Worm (Caenorhabditis elegans) whole organism, midembryonic: ENCODE results near the gene spl-3.

Experiments
- T22C8.4 ChIP-seq: fragments of 200-800 bp; sonication (Bioruptor generic); IDR thresholded peaks from 2 replicates; pipeline ENCODE4 v1.3.6; 2022; ENCODE audit warnings: missing genetic modification characterization, missing compliant biosample characterization
- cog-1 ChIP-seq: sonication (generic microtip); optimal IDR thresholded peaks from 2 replicates; lab custom pipeline; 2016; ENCODE audit warnings: missing genetic modification characterization, missing compliant biosample characterization
- flt-1 ChIP-seq: fragments of 200-800 bp; sonication (Bioruptor generic); IDR thresholded peaks from 2 replicates; pipeline ENCODE4 v1.3.6; 2022; ENCODE audit warnings: missing genetic modification characterization, missing compliant biosample characterization
- klf-2 ChIP-seq: fragments of 200-800 bp; sonication (Bioruptor generic); conservative IDR thresholded peaks from 2 replicates; pipeline ENCODE4 v1.3.6; 2022; ENCODE audit warnings: missing genetic modification reagents, missing genetic modification characterization, missing compliant biosample characterization
- med-1 ChIP-seq: sonication (generic microtip); optimal IDR thresholded peaks from 2 replicates; lab custom pipeline; 2017; ENCODE audit warnings: missing genetic modification characterization, mild to moderate bottlenecking, missing compliant biosample characterization, antibody characterized with exemption, missing genetic modification reagents; ENCODE audit not compliant: insufficient read depth
- ref-1 ChIP-seq: fragments of 200-800 bp; sonication (Bioruptor generic); conservative IDR thresholded peaks from 2 replicates; pipeline ENCODE4 v1.3.6; 2022; ENCODE audit warnings: missing genetic modification reagents, missing genetic modification characterization, missing compliant biosample characterization
- tab-1 ChIP-seq: fragments of 200-800 bp; sonication (Bioruptor generic); IDR thresholded peaks from 2 replicates; pipeline ENCODE4 v1.3.6; 2022; ENCODE audit warnings: missing genetic modification characterization, missing compliant biosample characterization
- ztf-23 ChIP-seq: fragments of 200-800 bp; sonication (Bioruptor generic); IDR thresholded peaks from 2 replicates; pipeline ENCODE4 v1.3.6; 2022; ENCODE audit warnings: missing genetic modification reagents, missing genetic modification characterization, missing compliant biosample characterization
- ztf-29 ChIP-seq: fragments of 200-800 bp; sonication (Bioruptor generic); IDR thresholded peaks from 2 replicates; pipeline ENCODE4 v1.3.6; 2022; ENCODE audit warnings: missing genetic modification reagents, missing genetic modification characterization, missing compliant biosample characterization

The spl-3 gene

DNA sequence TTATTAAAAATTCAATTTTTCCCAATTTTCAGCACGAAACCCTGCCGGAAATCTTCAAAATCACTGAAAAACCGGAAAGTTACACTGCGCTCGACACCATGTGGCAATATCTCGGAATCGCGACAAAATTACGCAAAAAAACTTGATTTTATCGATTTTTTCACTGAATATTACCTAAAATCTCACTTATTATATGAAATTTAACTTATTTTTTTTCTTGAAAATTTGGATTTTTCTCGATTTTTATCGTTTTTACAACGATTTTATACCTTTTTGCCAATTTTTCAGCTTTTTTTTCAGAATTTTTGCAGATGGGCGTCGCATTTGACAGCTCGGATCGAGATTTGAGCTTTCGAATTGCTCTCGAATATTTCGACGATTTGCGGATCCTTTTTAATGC, at the start of gene spl-3:
spl-3 (plus strand) TSS at position 301 of the 400 bp plus-strand sequence.
- TF ChIP-seq cog-1 (tag; lab: Kevin White, UChicago) (no peak), med-1 (GFP tag; lab: Kevin White, UChicago) (no peak), ztf-29 (no peak), T22C8.4 (GFP tag; lab: Robert Waterston, UW) (no peak), ztf-23 (GFP tag; lab: Robert Waterston, UW) (no peak), klf-2 (GFP tag; lab: Robert Waterston, UW) (no peak), tab-1 (GFP tag; lab: Robert Waterston, UW) (no peak), ref-1 (GFP tag; lab: Robert Waterston, UW) (no peak), flt-1 (GFP tag; lab: Robert Waterston, UW) (no peak)

DNA sequence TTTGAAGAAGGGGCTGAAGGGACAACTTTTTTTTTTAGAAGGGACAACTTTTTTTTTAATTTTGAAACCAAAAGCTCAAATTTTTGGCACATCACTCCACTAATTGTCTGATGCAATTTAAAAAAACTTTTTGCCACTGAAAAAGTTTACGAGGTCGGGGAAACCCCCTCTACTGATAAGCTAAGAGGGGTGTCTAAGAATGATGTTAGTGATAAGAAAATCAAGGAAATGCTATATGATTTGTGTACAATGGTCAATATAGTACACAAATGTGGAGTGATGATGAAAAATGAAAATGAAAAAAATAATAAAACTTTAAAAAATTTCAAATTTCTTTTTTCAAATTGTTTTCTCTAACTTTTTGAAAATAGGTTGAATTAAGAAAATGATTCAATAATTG, 45.3 kb upstream of the spl-3 start:
- no peak for TF ChIP-seq ref-1 (GFP tag; lab: Robert Waterston, UW)
- TF ChIP-seq klf-2 (GFP tag; lab: Robert Waterston, UW) = no peak
- TF ChIP-seq ztf-29 = no peak
- TF ChIP-seq cog-1 (tag; lab: Kevin White, UChicago) = no peak
- TF ChIP-seq ztf-23 (GFP tag; lab: Robert Waterston, UW) = no peak
- TF ChIP-seq tab-1 (GFP tag; lab: Robert Waterston, UW) = no peak

DNA sequence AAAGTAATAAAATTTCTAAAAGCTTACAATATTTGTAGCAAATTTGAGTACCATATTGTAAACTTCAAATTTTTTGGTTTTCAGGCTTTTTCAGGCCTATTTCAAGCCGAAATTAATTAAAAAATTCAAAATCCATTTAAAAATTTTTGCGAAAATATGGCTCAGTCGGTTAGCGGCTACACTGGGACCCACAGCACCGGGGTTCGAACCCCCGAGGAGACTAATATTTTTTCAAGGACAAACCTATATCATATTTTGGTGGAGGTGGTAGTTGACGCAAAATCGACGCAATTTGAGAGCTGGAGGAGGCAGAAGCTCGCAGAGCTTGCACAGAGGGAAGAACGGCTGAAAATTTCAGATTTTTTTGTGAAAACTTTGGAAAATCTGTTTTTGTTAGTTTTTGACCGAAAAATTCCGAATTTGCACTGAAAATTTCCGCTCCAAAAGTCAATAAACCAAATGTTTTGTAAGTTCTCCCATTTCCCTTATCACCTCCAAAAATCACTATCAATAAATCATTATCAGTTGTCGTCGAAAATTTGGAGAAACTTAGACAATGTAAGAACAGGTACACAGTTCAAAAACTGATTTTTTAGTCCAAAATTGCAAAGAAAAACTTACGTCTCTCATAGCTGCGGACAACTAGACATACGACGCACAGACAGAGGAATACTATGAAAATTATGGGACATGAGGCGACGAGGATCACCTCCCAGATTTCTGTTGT, 44.3 kb upstream of the spl-3 start:
- no peak for TF ChIP-seq klf-2 (GFP tag; lab: Robert Waterston, UW)
- no peak for TF ChIP-seq ztf-29
- TF ChIP-seq med-1 (GFP tag; lab: Kevin White, UChicago) = no peak
- no peak for TF ChIP-seq cog-1 (tag; lab: Kevin White, UChicago)
- TF ChIP-seq ztf-23 (GFP tag; lab: Robert Waterston, UW) = no peak
- TF ChIP-seq ref-1 (GFP tag; lab: Robert Waterston, UW) = no peak

DNA sequence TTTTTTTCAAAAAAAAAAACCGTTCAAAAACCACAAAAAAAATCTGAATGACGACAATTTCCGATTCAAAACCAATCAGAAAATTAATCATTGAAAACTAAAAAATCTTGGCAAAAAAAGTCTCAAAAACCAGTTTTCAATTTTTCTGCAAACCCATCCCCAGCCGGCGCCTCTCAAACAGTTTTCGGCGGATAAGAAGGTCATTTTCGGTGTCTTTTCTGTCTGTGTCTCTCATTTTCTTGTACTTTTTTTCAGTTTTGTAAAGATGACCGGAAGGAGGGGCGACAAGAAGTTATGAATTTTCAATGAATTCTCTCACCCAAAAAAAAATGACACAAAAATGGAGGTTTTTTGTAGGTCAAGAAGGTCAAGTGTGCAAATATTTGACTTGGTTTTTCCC, 37.7 kb upstream of the spl-3 start:
- no peak for TF ChIP-seq med-1 (GFP tag; lab: Kevin White, UChicago)
- no peak for TF ChIP-seq klf-2 (GFP tag; lab: Robert Waterston, UW)
- TF ChIP-seq ztf-23 (GFP tag; lab: Robert Waterston, UW) = no peak
- TF ChIP-seq ztf-29 = no peak
- TF ChIP-seq T22C8.4 (GFP tag; lab: Robert Waterston, UW) = no peak
- no peak for TF ChIP-seq ref-1 (GFP tag; lab: Robert Waterston, UW)
- no peak for TF ChIP-seq tab-1 (GFP tag; lab: Robert Waterston, UW)
- no peak for TF ChIP-seq cog-1 (tag; lab: Kevin White, UChicago)
- no peak for TF ChIP-seq flt-1 (GFP tag; lab: Robert Waterston, UW)

DNA sequence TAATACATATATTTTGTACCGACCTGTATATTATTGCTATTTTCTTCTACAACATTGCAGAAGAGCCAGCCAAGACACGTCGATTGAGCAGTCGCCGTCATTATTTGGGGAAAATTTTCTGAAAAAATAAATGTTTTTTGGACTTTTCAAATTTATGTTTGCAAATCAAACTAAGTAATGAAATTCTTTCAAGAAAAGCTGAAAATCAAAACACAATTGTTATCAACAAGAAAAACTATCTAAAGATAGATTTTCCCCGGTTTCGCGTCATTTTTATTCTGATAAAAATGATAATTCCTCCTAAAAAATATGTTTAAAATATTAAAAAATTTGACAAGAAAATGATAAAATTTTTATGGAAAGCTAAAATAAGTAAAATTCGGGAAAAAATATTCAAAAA, 34.9 kb upstream of the spl-3 start, which contains the start of gene C50A2.3:
C50A2.3 (minus strand) TSS at position 101 of the 400 bp plus-strand sequence.
- TF ChIP-seq T22C8.4 (GFP tag; lab: Robert Waterston, UW) (no peak), tab-1 (GFP tag; lab: Robert Waterston, UW) (no peak), ztf-29 (no peak), med-1 (GFP tag; lab: Kevin White, UChicago) (no peak), ref-1 (GFP tag; lab: Robert Waterston, UW) (no peak), cog-1 (tag; lab: Kevin White, UChicago) (no peak), ztf-23 (GFP tag; lab: Robert Waterston, UW) (no peak), flt-1 (GFP tag; lab: Robert Waterston, UW) (no peak), klf-2 (GFP tag; lab: Robert Waterston, UW) (no peak)

DNA sequence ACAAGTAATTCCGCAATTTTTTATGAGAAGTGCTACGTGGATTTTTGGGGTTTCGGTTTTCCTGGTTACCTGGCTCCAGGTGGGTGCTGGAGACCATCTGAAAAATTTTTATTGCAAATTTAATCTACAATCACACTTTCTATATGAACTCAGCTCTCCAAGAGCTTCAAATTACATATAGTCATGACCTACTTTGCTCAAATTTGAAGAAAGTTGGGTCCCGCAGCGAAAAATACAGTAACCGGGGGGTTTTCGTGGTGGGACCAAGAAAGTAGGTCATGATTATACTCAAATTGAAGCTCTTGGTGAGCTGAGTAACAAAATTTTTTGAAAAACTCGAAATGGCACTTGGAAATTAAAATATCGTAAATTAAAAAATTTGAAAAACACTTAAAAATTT, 32.5 kb upstream of the spl-3 start, which contains the start of gene ets-8:
ets-8 (minus strand) TSS at position 101 of the 400 bp plus-strand sequence.
- no peak for TF ChIP-seq med-1 (GFP tag; lab: Kevin White, UChicago)
- no peak for TF ChIP-seq T22C8.4 (GFP tag; lab: Robert Waterston, UW)
- TF ChIP-seq tab-1 (GFP tag; lab: Robert Waterston, UW) = no peak
- no peak for TF ChIP-seq klf-2 (GFP tag; lab: Robert Waterston, UW)
- TF ChIP-seq ref-1 (GFP tag; lab: Robert Waterston, UW) = no peak
- no peak for TF ChIP-seq ztf-23 (GFP tag; lab: Robert Waterston, UW)
- no peak for TF ChIP-seq cog-1 (tag; lab: Kevin White, UChicago)
- no peak for TF ChIP-seq flt-1 (GFP tag; lab: Robert Waterston, UW)
- no peak for TF ChIP-seq ztf-29

DNA sequence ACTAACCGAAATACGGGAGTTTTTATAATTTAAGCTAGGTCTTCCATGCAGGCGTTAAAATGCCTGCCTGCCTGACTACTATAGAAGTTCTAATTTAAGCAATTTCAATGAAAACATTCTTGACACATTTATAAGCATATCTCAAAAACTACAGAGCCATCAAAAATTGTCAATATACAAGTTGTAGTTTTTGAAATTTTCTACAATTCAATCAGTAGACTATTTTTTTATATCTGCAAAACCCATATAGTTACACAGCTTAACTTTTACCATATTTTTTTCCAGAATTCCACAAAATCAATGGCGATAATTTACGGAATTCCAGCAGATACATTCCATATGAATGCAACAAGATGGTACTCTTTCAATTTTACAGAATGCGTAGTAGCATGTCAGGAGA, 29.7 kb upstream of the spl-3 start, which contains the start of gene C50A2.7:
C50A2.7 (plus strand) TSS at position 301 of the 400 bp plus-strand sequence.
- no peak for TF ChIP-seq klf-2 (GFP tag; lab: Robert Waterston, UW)
- TF ChIP-seq ztf-23 (GFP tag; lab: Robert Waterston, UW) = no peak
- no peak for TF ChIP-seq ref-1 (GFP tag; lab: Robert Waterston, UW)
- TF ChIP-seq cog-1 (tag; lab: Kevin White, UChicago) = no peak
- TF ChIP-seq tab-1 (GFP tag; lab: Robert Waterston, UW) = no peak

DNA sequence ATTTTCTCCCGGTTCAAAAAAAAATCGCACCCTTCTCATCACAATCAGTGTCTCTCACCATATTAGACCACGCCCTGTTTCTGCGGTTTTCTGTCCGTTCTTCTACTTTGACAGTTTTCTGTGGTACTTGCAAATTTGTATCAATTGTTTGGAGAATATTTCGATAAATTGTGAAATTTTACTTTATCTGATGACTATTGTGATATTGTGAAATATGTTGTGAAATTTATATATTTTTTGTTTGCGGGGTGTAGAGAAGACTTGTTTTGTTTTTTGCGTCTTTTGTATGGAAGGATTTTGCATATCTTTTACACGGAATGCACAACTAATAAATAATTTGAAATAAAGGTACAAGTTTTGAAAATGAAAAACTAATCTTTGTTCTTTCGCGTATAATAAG, 25.5 kb upstream of the spl-3 start:
- TF ChIP-seq klf-2 (GFP tag; lab: Robert Waterston, UW) (no peak), tab-1 (GFP tag; lab: Robert Waterston, UW) (no peak), flt-1 (GFP tag; lab: Robert Waterston, UW) (no peak)

DNA sequence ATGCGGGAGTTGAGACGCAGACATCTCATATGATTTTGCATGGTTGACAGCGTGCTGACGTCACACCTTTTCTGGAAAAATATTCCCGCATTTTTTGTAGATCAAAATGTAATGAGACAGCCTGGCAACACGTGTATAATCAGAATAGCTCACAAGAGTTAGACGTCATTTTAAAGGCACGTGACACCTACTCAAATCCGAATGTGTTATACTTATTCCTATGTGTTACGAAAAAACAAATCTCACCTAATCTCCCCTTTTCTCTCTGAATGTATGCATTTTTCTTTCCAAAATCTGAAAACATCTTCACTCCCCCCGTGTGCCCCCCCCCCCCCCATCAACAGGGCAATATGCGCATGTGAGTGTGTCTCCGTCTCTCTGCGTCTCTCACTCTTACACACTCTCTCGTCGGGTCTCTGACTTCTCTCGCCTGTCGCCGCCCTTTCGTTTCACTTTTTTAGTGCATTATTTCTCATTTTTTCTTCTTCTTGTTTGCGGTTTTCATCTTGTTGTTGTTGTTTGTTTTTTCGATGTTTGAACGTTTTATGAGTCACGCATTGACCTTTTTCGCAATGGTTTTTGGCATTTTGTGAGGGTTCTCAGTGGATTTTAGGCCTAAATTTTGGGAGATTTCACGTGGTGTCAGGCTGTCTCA, 24.4 kb upstream of the spl-3 start:
- TF ChIP-seq flt-1 (GFP tag; lab: Robert Waterston, UW) (no peak), ztf-29 (no peak), cog-1 (tag; lab: Kevin White, UChicago) (no peak), med-1 (GFP tag; lab: Kevin White, UChicago) (no peak), ztf-23 (GFP tag; lab: Robert Waterston, UW) (no peak), tab-1 (GFP tag; lab: Robert Waterston, UW) (no peak), ref-1 (GFP tag; lab: Robert Waterston, UW) (no peak), klf-2 (GFP tag; lab: Robert Waterston, UW) (no peak), T22C8.4 (GFP tag; lab: Robert Waterston, UW) (no peak)
